Worm (Caenorhabditis elegans): ENCODE data around the gene col-109.

col-109 gene

DNA sequence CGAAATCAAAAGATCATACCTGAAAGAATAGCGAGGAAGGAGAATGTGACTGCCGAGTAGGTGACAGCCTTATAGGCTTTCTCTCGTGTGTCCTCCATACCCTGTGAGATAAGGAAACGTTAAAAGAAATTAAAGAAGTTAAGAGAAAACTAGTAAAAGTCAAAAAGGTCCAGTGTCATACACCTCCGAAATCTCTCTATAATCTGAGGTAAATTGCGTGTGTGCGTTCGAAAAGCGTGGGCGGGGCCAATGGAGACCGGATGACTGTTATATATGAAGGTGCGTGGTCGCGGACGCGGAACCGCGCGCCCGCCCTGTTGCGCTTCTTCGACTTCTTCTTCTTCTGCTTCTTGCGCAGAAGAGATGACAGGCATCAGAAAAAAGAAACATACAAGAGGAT is at the start of gene col-109:
Gene col-109, minus strand, starts transcription at position 101 of the 400 bp plus-strand sequence.
- TF ChIP-seq zip-8 (tag; optimal IDR thresholded peaks at IDR 0.05) (no peak), unc-62 (GFP tag; optimal IDR thresholded peaks at IDR 0.05) (no peak), ces-1 (GFP tag; optimal IDR thresholded peaks at IDR 0.05) (no peak), unc-120 (tag; optimal IDR thresholded peaks at IDR 0.05; ENCODE audit: poor library complexity, severe bottlenecking) (no peak), tbx-8 (GFP tag; optimal IDR thresholded peaks at IDR 0.05) (no peak), snpc-4 (tag; optimal IDR thresholded peaks at IDR 0.05) (no peak), ceh-83 (GFP tag; optimal IDR thresholded peaks at IDR 0.05) (no peak), nhr-12 (tag; optimal IDR thresholded peaks at IDR 0.05) (no peak), mls-2 (tag; optimal IDR thresholded peaks at IDR 0.05) (no peak), lin-32 (GFP tag; optimal IDR thresholded peaks at IDR 0.05) (no peak), nhr-28 (tag; optimal IDR thresholded peaks at IDR 0.05) (no peak)

DNA sequence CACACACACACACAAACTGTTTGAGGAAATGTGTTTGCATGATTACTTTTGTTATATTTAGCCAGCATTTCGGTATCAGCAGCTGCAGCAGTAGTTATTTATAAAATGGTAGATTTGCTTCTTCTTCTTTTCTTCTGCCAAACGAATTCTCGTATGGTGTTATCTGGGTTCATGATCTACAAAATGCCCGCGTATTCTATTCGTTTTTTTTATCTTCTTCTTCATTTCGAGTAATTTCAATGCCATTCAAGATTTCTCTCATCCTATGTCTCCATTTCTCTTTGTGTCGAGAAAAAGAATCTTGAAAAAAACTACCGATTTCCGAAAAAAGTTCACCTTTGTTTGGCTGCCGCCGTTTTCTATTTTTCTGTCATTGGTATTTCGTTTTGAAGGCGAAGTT is 48.9 kb upstream of the col-109 start:
- TF ChIP-seq zip-8 (tag; optimal IDR thresholded peaks at IDR 0.05), result no peak
- TF ChIP-seq elt-1 (tag; optimal IDR thresholded peaks at IDR 0.05; ENCODE audit: borderline replicate concordance, insufficient read depth), result no peak
- no peak for TF ChIP-seq mls-2 (tag; optimal IDR thresholded peaks at IDR 0.05)
- TF ChIP-seq nhr-76 (tag; optimal IDR thresholded peaks at IDR 0.05), result no peak
- no peak for TF ChIP-seq ces-1 (GFP tag; optimal IDR thresholded peaks at IDR 0.05)
- no peak for TF ChIP-seq nhr-2 (tag; optimal IDR thresholded peaks at IDR 0.05)
- no peak for TF ChIP-seq lin-13 (tag; optimal IDR thresholded peaks at IDR 0.05)
- TF ChIP-seq drap-1 (GFP tag; optimal IDR thresholded peaks at IDR 0.05), result no peak
- no peak for TF ChIP-seq sptf-1 (tag; optimal IDR thresholded peaks at IDR 0.05)
- TF ChIP-seq mep-1 (tag; optimal IDR thresholded peaks at IDR 0.05), result no peak
- TF ChIP-seq sem-2 (GFP tag; optimal IDR thresholded peaks at IDR 0.05), result no peak
- TF ChIP-seq ceh-39 (tag; optimal IDR thresholded peaks at IDR 0.05), result no peak
- no peak for TF ChIP-seq ceh-43 (GFP tag; optimal IDR thresholded peaks at IDR 0.05)
- TF ChIP-seq unc-62 (GFP tag; optimal IDR thresholded peaks at IDR 0.05), result no peak
- TF ChIP-seq snpc-4 (tag; optimal IDR thresholded peaks at IDR 0.05), result no peak
- no peak for TF ChIP-seq lin-32 (GFP tag; optimal IDR thresholded peaks at IDR 0.05)
- no peak for TF ChIP-seq flh-1 (GFP tag; optimal IDR thresholded peaks at IDR 0.05)
- TF ChIP-seq unc-120 (tag; optimal IDR thresholded peaks at IDR 0.05; ENCODE audit: poor library complexity, severe bottlenecking), result no peak
- TF ChIP-seq hlh-1 (tag; optimal IDR thresholded peaks at IDR 0.05), result no peak
- no peak for TF ChIP-seq blmp-1 (tag; optimal IDR thresholded peaks at IDR 0.05)

DNA sequence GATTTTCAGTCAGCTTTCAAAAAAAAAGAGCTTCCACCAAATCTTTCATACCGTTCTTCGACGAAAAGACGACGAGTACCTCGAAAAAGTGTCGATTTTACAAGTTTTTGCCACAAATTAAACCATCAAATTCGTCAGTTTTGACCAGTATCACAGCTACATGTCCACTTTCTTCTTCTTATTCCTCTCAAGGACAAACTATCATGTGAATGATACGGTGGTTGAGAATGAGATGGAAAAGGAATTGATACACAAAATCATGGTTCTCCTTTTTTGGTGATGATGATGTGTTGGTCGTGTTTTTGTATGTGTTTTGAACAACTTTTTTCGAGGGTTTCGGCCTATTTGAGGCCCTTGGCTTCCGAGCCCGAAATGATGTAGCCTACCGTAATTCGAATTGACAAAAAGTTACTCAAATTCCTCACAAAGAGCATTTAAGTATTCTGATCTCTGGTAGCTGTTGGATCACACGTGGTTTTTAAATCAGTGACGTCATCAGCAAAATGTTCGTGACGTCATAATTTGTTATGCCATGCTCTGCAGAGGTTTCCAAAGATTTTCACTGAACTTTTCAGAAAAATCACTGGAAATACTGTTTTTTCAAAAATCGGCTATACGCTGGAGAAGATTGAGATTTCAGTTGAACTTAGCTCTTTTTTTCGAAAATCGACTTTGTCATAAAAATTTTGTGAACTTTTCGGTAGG is 48.0 kb upstream of the col-109 start:
- TF ChIP-seq mls-2 (tag; optimal IDR thresholded peaks at IDR 0.05), result no peak
- peak; percentile 99 for TF ChIP-seq zip-8 (tag; optimal IDR thresholded peaks at IDR 0.05)

DNA sequence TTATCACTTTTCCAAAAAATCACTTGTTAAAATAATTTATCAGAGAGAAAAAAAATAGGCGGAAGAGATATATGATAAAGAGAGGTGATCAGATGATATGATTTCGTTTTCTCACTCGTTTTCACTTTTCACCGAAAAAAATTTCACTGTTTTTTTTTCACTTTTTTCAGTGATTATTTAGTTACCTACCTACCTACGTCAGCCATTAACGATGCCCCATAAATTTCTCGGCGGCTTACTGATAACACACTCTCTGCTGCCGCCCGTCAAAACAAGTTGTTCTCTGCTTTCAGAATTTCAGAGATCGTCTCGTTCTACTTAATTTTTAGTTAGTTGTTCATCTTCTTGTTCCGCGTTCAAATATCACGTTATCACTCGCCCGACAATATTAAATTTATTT is 46.8 kb upstream of the col-109 start:
- no peak for TF ChIP-seq nhr-28 (tag; optimal IDR thresholded peaks at IDR 0.05)
- TF ChIP-seq flh-1 (GFP tag; optimal IDR thresholded peaks at IDR 0.05), result no peak
- no peak for TF ChIP-seq elt-3 (tag; optimal IDR thresholded peaks at IDR 0.05)
- no peak for TF ChIP-seq ham-2 (GFP tag; optimal IDR thresholded peaks at IDR 0.05)
- TF ChIP-seq pha-4 (tag; optimal IDR thresholded peaks at IDR 0.05), result no peak
- no peak for TF ChIP-seq sem-2 (GFP tag; optimal IDR thresholded peaks at IDR 0.05)
- TF ChIP-seq unc-62 (GFP tag; optimal IDR thresholded peaks at IDR 0.05), result no peak
- TF ChIP-seq nhr-76 (tag; optimal IDR thresholded peaks at IDR 0.05), result no peak

DNA sequence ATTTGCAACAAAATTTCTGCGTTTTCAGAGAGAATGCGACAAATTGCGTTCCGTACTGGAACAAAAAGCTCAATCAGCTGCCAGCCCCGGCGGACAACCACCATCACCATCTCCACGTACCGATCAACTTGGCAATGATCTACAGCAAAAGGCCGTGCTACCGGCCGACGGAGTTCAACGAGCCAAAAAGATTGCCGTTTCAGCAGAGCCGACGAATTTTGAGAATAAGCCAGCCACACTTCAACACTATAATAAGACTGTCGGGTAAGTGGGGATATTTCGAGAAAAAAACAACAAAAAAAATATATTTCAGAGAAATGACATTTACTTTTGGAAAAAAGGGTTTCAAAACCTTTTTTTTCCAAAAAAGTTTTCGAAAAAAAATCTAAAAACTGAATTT is 42.6 kb upstream of the col-109 start:
- TF ChIP-seq ztf-11 (tag; optimal IDR thresholded peaks at IDR 0.05), result no peak
- TF ChIP-seq bed-3 (GFP tag; optimal IDR thresholded peaks at IDR 0.05), result no peak
- TF ChIP-seq mep-1 (tag; optimal IDR thresholded peaks at IDR 0.05), result no peak
- TF ChIP-seq sptf-1 (tag; optimal IDR thresholded peaks at IDR 0.05), result no peak

DNA sequence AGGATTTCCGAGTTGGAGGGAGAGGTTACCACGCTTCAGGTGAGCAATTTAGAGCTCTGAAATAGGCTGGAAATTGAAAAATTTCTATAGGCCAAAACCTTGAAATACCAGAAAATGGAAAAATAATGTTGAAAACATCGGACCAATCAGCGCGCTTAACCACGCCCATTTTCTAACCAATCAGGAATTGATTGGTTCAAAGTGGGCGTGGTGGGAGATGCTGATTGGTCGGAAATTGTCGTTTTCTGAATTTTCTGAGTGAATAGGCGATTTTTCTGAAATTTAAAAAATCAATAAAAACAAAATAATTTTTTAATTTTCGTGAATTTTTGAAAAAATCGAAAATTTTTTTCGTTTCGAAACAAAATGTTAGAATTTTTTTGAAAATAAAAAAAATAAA is 40.9 kb upstream of the col-109 start:
- TF ChIP-seq unc-62 (GFP tag; optimal IDR thresholded peaks at IDR 0.05) (no peak), zip-8 (tag; optimal IDR thresholded peaks at IDR 0.05) (no peak), nhr-237 (tag; optimal IDR thresholded peaks at IDR 0.05) (no peak), tbx-8 (GFP tag; optimal IDR thresholded peaks at IDR 0.05) (no peak), mab-5 (tag; optimal IDR thresholded peaks at IDR 0.05) (no peak), lin-13 (tag; optimal IDR thresholded peaks at IDR 0.05) (no peak), unc-39 (tag; optimal IDR thresholded peaks at IDR 0.05) (no peak), mep-1 (tag; optimal IDR thresholded peaks at IDR 0.05) (no peak), nhr-2 (tag; optimal IDR thresholded peaks at IDR 0.05) (no peak), mls-2 (tag; optimal IDR thresholded peaks at IDR 0.05) (no peak), nhr-12 (tag; optimal IDR thresholded peaks at IDR 0.05) (no peak), cnd-1 (tag; optimal IDR thresholded peaks at IDR 0.05) (no peak), hlh-1 (tag; optimal IDR thresholded peaks at IDR 0.05) (no peak)
